Worm (Caenorhabditis elegans) whole organism, late embryonic: ENCODE measurements around the gene sto-1.

Experiments
- C08G9.2 ChIP-seq: sonication (generic microtip); optimal IDR thresholded peaks from 2 replicates; lab custom pipeline; 2016; ENCODE audit warnings: mild to moderate bottlenecking, missing genetic modification characterization, moderate library complexity, missing compliant biosample characterization
- K02D7.2 ChIP-seq: sonication (generic microtip); optimal IDR thresholded peaks from 2 replicates; lab custom pipeline; 2017; ENCODE audit warnings: mild to moderate bottlenecking, missing genetic modification characterization, missing compliant biosample characterization
- K09A11.1 ChIP-seq: sonication (generic microtip); optimal IDR thresholded peaks from 2 replicates; lab custom pipeline; 2017; ENCODE audit warnings: antibody characterized with exemption, mild to moderate bottlenecking, missing genetic modification characterization, missing compliant biosample characterization; ENCODE audit not compliant: insufficient read depth
- ama-1 ChIP-seq: fragments of 150-350 bp; optimal IDR thresholded peaks from 2 replicates; lab custom pipeline; 2014
- ceh-18 ChIP-seq: sonication (generic microtip); optimal IDR thresholded peaks from 2 replicates; lab custom pipeline; 2016; ENCODE audit warnings: missing genetic modification characterization, missing compliant biosample characterization
- ceh-2 ChIP-seq: sonication (generic microtip); optimal IDR thresholded peaks from 2 replicates; lab custom pipeline; 2016; ENCODE audit warnings: missing genotype, missing genetic modification characterization, missing compliant biosample characterization
- ceh-22 ChIP-seq: sonication (generic microtip); optimal IDR thresholded peaks from 2 replicates; lab custom pipeline; 2017; ENCODE audit warnings: missing biosample characterization, missing genetic modification characterization
- ceh-34 ChIP-seq: sonication (generic microtip); optimal IDR thresholded peaks from 2 replicates; lab custom pipeline; 2016; ENCODE audit warnings: mild to moderate bottlenecking, missing genetic modification characterization, missing compliant biosample characterization
- ceh-48 ChIP-seq: sonication (generic microtip); optimal IDR thresholded peaks from 2 replicates; lab custom pipeline; 2016; ENCODE audit warnings: missing genetic modification characterization, inconsistent platforms, missing compliant biosample characterization
- ceh-9 ChIP-seq: sonication (generic microtip); optimal IDR thresholded peaks from 2 replicates; lab custom pipeline; 2016; ENCODE audit warnings: mild to moderate bottlenecking, missing genetic modification characterization, inconsistent platforms, missing compliant biosample characterization
- elt-2 ChIP-seq: sonication (generic microtip); optimal IDR thresholded peaks from 2 replicates; lab custom pipeline; 2016; ENCODE audit warnings: missing genetic modification reagents, missing genetic modification characterization, missing compliant biosample characterization
- ets-4 ChIP-seq: sonication (generic microtip); optimal IDR thresholded peaks from 2 replicates; lab custom pipeline; 2016; ENCODE audit warnings: missing genetic modification characterization, missing compliant biosample characterization
- fkh-10 ChIP-seq: fragments of 150-350 bp; optimal IDR thresholded peaks from 2 replicates; lab custom pipeline; 2014; ENCODE audit warnings: missing biosample characterization, missing genetic modification reagents, missing genetic modification characterization
- hlh-13 ChIP-seq: fragments of 200-800 bp; sonication (Bioruptor generic); optimal IDR thresholded peaks from 2 replicates; lab custom pipeline; 2018; ENCODE audit warnings: mild to moderate bottlenecking, missing genetic modification characterization, missing compliant biosample characterization
- hlh-30 ChIP-seq: sonication (generic microtip); optimal IDR thresholded peaks from 2 replicates; lab custom pipeline; 2017; ENCODE audit warnings: antibody characterized with exemption, missing genetic modification characterization, missing compliant biosample characterization; ENCODE audit not compliant: insufficient read depth
- mec-3 ChIP-seq: sonication (generic microtip); optimal IDR thresholded peaks from 2 replicates; lab custom pipeline; 2016; ENCODE audit warnings: borderline replicate concordance, missing genetic modification characterization, missing compliant biosample characterization
- nfya-1 ChIP-seq: sonication (generic microtip); optimal IDR thresholded peaks from 2 replicates; lab custom pipeline; 2017; ENCODE audit warnings: missing genetic modification characterization, mild to moderate bottlenecking, missing compliant biosample characterization, antibody characterized with exemption, moderate library complexity
- nhr-232 ChIP-seq: sonication (generic microtip); optimal IDR thresholded peaks from 2 replicates; lab custom pipeline; 2016; ENCODE audit warnings: missing genetic modification characterization, missing compliant biosample characterization
- pag-3 ChIP-seq: sonication (generic microtip); optimal IDR thresholded peaks from 2 replicates; lab custom pipeline; 2016; ENCODE audit warnings: missing compliant biosample characterization, missing genetic modification characterization, borderline replicate concordance
- pha-4 ChIP-seq: fragments of 150-350 bp; optimal IDR thresholded peaks from 2 replicates; lab custom pipeline; 2018; ENCODE audit warnings: missing biosample characterization, missing genetic modification reagents, missing genetic modification characterization
- pros-1 ChIP-seq: fragments of 150-350 bp; optimal IDR thresholded peaks from 2 replicates; lab custom pipeline; 2014; ENCODE audit warnings: missing biosample characterization, missing genetic modification reagents, missing genetic modification characterization
- rnt-1 ChIP-seq: sonication (generic microtip); optimal IDR thresholded peaks from 2 replicates; lab custom pipeline; 2016; ENCODE audit warnings: missing genetic modification characterization, missing compliant biosample characterization
- sdc-2 ChIP-seq: sonication (generic microtip); optimal IDR thresholded peaks from 2 replicates; lab custom pipeline; 2016; ENCODE audit warnings: missing genotype, missing genetic modification characterization, missing compliant biosample characterization
- sox-4 ChIP-seq: sonication (generic microtip); optimal IDR thresholded peaks from 2 replicates; lab custom pipeline; 2017; ENCODE audit warnings: mild to moderate bottlenecking, missing genetic modification characterization, inconsistent platforms, missing compliant biosample characterization
- syd-9 ChIP-seq: sonication (generic microtip); optimal IDR thresholded peaks from 2 replicates; lab custom pipeline; 2016; ENCODE audit warnings: mild to moderate bottlenecking, missing genetic modification characterization, moderate library complexity, missing compliant biosample characterization
- tbx-2 ChIP-seq: sonication (generic microtip); optimal IDR thresholded peaks from 2 replicates; lab custom pipeline; 2016; ENCODE audit warnings: missing genetic modification characterization, missing compliant biosample characterization
- tbx-7 ChIP-seq: sonication (generic microtip); optimal IDR thresholded peaks from 2 replicates; lab custom pipeline; 2016; ENCODE audit warnings: missing genotype, missing genetic modification characterization, missing compliant biosample characterization
- unc-42 ChIP-seq: sonication (generic microtip); optimal IDR thresholded peaks from 2 replicates; lab custom pipeline; 2016; ENCODE audit warnings: missing genotype, missing genetic modification characterization, missing compliant biosample characterization
- unc-55 ChIP-seq: sonication (generic microtip); optimal IDR thresholded peaks from 2 replicates; lab custom pipeline; 2017; ENCODE audit warnings: missing biosample characterization, missing genetic modification reagents, missing genetic modification characterization
- ztf-16 ChIP-seq: sonication (generic microtip); optimal IDR thresholded peaks from 2 replicates; lab custom pipeline; 2017; ENCODE audit warnings: missing genetic modification characterization, missing compliant biosample characterization

Gene sto-1

ce11 chrX:7573172-7573571, 10.5 kb downstream of the sto-1 start (continued):
- TF ChIP-seq ceh-22 (tag; lab: Kevin White, UChicago) (no peak), ets-4 (tag; lab: Kevin White, UChicago) (no peak), ceh-34 (tag; lab: Kevin White, UChicago) (no peak), hlh-30 (tag; lab: Kevin White, UChicago) (no peak)

ce11 chrX:7573572-7573628, 10.8 kb downstream of the sto-1 start, which contains the start of the genes unc-98 and F08C6.18:
Gene unc-98 (minus strand): TSS chrX:7573619.
Gene F08C6.18 (minus strand): TSS chrX:7573628.
- TF ChIP-seq hlh-13: peak; percentile 10
- no peak for TF ChIP-seq ceh-34 (tag; lab: Kevin White, UChicago)

ce11 chrX:7573629-7574028, 11.0 kb downstream of the sto-1 start:
- TF ChIP-seq ceh-48 (tag; lab: Kevin White, UChicago) (no peak), rnt-1 (tag; lab: Kevin White, UChicago) (peak; percentile 66), unc-55 (peak; percentile 9), ceh-18 (tag; lab: Kevin White, UChicago) (peak; percentile 71)

- TF ChIP-seq syd-9 (tag; lab: Kevin White, UChicago) (no peak), ama-1 (lab: Kevin White, UChicago) (no peak), nhr-232 (no peak), pag-3 (tag; lab: Kevin White, UChicago) (no peak), tbx-2 (no peak), unc-55 (no peak), ceh-34 (tag; lab: Kevin White, UChicago) (no peak), elt-2 (tag; lab: Kevin White, UChicago) (peak; percentile 77), pros-1 (no peak)
Observed at ce11 chrX:7575939-7576338, 13.3 kb downstream of the sto-1 start.

- TF ChIP-seq tbx-2 (peak; percentile 21), unc-42 (tag; lab: Kevin White, UChicago) (no peak), C08G9.2 (tag; lab: Kevin White, UChicago) (no peak), nfya-1 (tag; lab: Kevin White, UChicago) (peak; percentile 4), nhr-232 (no peak), elt-2 (tag; lab: Kevin White, UChicago) (peak; percentile 11)
Observed at ce11 chrX:7577458-7578158, 15.0 kb downstream of the sto-1 start.

- TF ChIP-seq elt-2 (tag; lab: Kevin White, UChicago) (peak; percentile 5), sdc-2 (no peak)
Observed at ce11 chrX:7578308-7578707, 15.7 kb downstream of the sto-1 start.

ce11 chrX:7582223-7582622, 19.6 kb downstream of the sto-1 start:
- no peak for TF ChIP-seq elt-2 (tag; lab: Kevin White, UChicago)
- TF ChIP-seq ztf-16: no peak
- TF ChIP-seq ceh-9 (tag; lab: Kevin White, UChicago): no peak
- no peak for TF ChIP-seq fkh-10
- TF ChIP-seq sdc-2: no peak
- no peak for TF ChIP-seq hlh-13
- TF ChIP-seq nhr-232: no peak
- TF ChIP-seq nfya-1 (tag; lab: Kevin White, UChicago): no peak
- no peak for TF ChIP-seq K09A11.1 (tag; lab: Kevin White, UChicago)
- no peak for TF ChIP-seq tbx-2
- no peak for TF ChIP-seq pros-1
- no peak for TF ChIP-seq ceh-2 (tag; lab: Kevin White, UChicago)
- no peak for TF ChIP-seq K02D7.2 (tag; lab: Kevin White, UChicago)
- TF ChIP-seq unc-55: no peak
- TF ChIP-seq mec-3 (tag; lab: Kevin White, UChicago): no peak
- TF ChIP-seq tbx-7 (tag; lab: Kevin White, UChicago): no peak
- no peak for TF ChIP-seq sox-4
- TF ChIP-seq pha-4 (tag; lab: Kevin White, UChicago): no peak
